Worm (Caenorhabditis elegans) whole organism, L4/young adult: ENCODE measurements around the gene cyp-44A1.

Experiments
- W03F9.2 ChIP-seq: fragments of 150-350 bp; optimal IDR thresholded peaks from 2 replicates; lab custom pipeline; 2014; ENCODE audit warnings: missing biosample characterization, missing genetic modification characterization
- him-1 ChIP-seq: sonication (generic microtip); optimal IDR thresholded peaks from 2 replicates; lab custom pipeline; 2016; ENCODE audit warnings: missing genotype, missing genetic modification reagents, missing genetic modification characterization, missing compliant biosample characterization

ce11 chrII:5511417-5512353 is 7.8 kb downstream of the cyp-44A1 start:
- no peak for TF ChIP-seq W03F9.2 (tag; lab: Kevin White, UChicago)
- no peak for TF ChIP-seq him-1 (tag; lab: Kevin White, UChicago)
